Worm (Caenorhabditis elegans) whole organism, late embryonic: Measurements from ENCODE around the gene eelo-2.

Experiments
- C08G9.2 ChIP-seq: sonication (generic microtip); optimal IDR thresholded peaks from 2 replicates; lab custom pipeline; 2016; ENCODE audit warnings: mild to moderate bottlenecking, missing genetic modification characterization, moderate library complexity, missing compliant biosample characterization
- K02D7.2 ChIP-seq: sonication (generic microtip); optimal IDR thresholded peaks from 2 replicates; lab custom pipeline; 2017; ENCODE audit warnings: mild to moderate bottlenecking, missing genetic modification characterization, missing compliant biosample characterization
- K09A11.1 ChIP-seq: sonication (generic microtip); optimal IDR thresholded peaks from 2 replicates; lab custom pipeline; 2017; ENCODE audit warnings: antibody characterized with exemption, mild to moderate bottlenecking, missing genetic modification characterization, missing compliant biosample characterization; ENCODE audit not compliant: insufficient read depth
- T23F11.4 ChIP-seq: fragments of 200-800 bp; sonication (Bioruptor generic); optimal IDR thresholded peaks from 2 replicates; lab custom pipeline; 2018; ENCODE audit warnings: mild to moderate bottlenecking, missing genetic modification characterization, missing compliant biosample characterization
- ahr-1 ChIP-seq: sonication (generic microtip); optimal IDR thresholded peaks from 2 replicates; lab custom pipeline; 2016; ENCODE audit warnings: missing genetic modification characterization, missing compliant biosample characterization
- ama-1 ChIP-seq: fragments of 150-350 bp; optimal IDR thresholded peaks from 2 replicates; lab custom pipeline; 2014
- ceh-14 ChIP-seq: sonication (generic microtip); optimal IDR thresholded peaks from 2 replicates; lab custom pipeline; 2016; ENCODE audit warnings: missing genotype, missing genetic modification characterization, missing compliant biosample characterization
- ceh-2 ChIP-seq: sonication (generic microtip); optimal IDR thresholded peaks from 2 replicates; lab custom pipeline; 2016; ENCODE audit warnings: missing genotype, missing genetic modification characterization, missing compliant biosample characterization
- ceh-22 ChIP-seq: sonication (generic microtip); optimal IDR thresholded peaks from 2 replicates; lab custom pipeline; 2017; ENCODE audit warnings: missing biosample characterization, missing genetic modification characterization
- ceh-30 ChIP-seq: fragments of 150-350 bp; optimal IDR thresholded peaks from 2 replicates; lab custom pipeline; 2014; ENCODE audit warnings: missing biosample characterization, missing genetic modification characterization
- ceh-34 ChIP-seq: sonication (generic microtip); optimal IDR thresholded peaks from 2 replicates; lab custom pipeline; 2016; ENCODE audit warnings: mild to moderate bottlenecking, missing genetic modification characterization, missing compliant biosample characterization
- ceh-45 ChIP-seq: fragments of 200-800 bp; sonication (Bioruptor generic); IDR thresholded peaks from 2 replicates; pipeline ENCODE4 v1.3.6; 2022; ENCODE audit warnings: missing genetic modification reagents, missing genetic modification characterization, missing compliant biosample characterization
- ceh-6 ChIP-seq: fragments of 200-800 bp; sonication (Bioruptor generic); optimal IDR thresholded peaks from 2 replicates; lab custom pipeline; 2018; ENCODE audit warnings: mild to moderate bottlenecking, missing genetic modification characterization, missing compliant biosample characterization
- ceh-9 ChIP-seq: sonication (generic microtip); optimal IDR thresholded peaks from 2 replicates; lab custom pipeline; 2016; ENCODE audit warnings: mild to moderate bottlenecking, missing genetic modification characterization, inconsistent platforms, missing compliant biosample characterization
- dmd-4 ChIP-seq: sonication (generic microtip); optimal IDR thresholded peaks from 2 replicates; lab custom pipeline; 2016; ENCODE audit warnings: borderline replicate concordance, missing genetic modification characterization, missing compliant biosample characterization
- elt-4 ChIP-seq: sonication (generic microtip); optimal IDR thresholded peaks from 2 replicates; lab custom pipeline; 2016; ENCODE audit warnings: missing genetic modification characterization, missing compliant biosample characterization
- fkh-10 ChIP-seq: fragments of 150-350 bp; optimal IDR thresholded peaks from 2 replicates; lab custom pipeline; 2014; ENCODE audit warnings: missing biosample characterization, missing genetic modification reagents, missing genetic modification characterization
- hlh-13 ChIP-seq: fragments of 200-800 bp; sonication (Bioruptor generic); optimal IDR thresholded peaks from 2 replicates; lab custom pipeline; 2018; ENCODE audit warnings: mild to moderate bottlenecking, missing genetic modification characterization, missing compliant biosample characterization
- hlh-15 ChIP-seq: sonication (generic microtip); optimal IDR thresholded peaks from 2 replicates; lab custom pipeline; 2016; ENCODE audit warnings: missing genetic modification characterization, missing compliant biosample characterization
- hlh-30 ChIP-seq: sonication (generic microtip); optimal IDR thresholded peaks from 2 replicates; lab custom pipeline; 2017; ENCODE audit warnings: antibody characterized with exemption, missing genetic modification characterization, missing compliant biosample characterization; ENCODE audit not compliant: insufficient read depth
- hlh-6 ChIP-seq: sonication (generic microtip); optimal IDR thresholded peaks from 2 replicates; lab custom pipeline; 2016; ENCODE audit warnings: missing genotype, missing genetic modification characterization, missing compliant biosample characterization
- lin-11 ChIP-seq: fragments of 200-800 bp; sonication (Bioruptor generic); optimal IDR thresholded peaks from 2 replicates; lab custom pipeline; 2018; ENCODE audit warnings: mild to moderate bottlenecking, missing genetic modification characterization, missing compliant biosample characterization
- madf-2 ChIP-seq: sonication (generic microtip); optimal IDR thresholded peaks from 2 replicates; lab custom pipeline; 2017; ENCODE audit warnings: missing genetic modification characterization, missing compliant biosample characterization
- nfya-1 ChIP-seq: sonication (generic microtip); optimal IDR thresholded peaks from 2 replicates; lab custom pipeline; 2017; ENCODE audit warnings: missing genetic modification characterization, mild to moderate bottlenecking, missing compliant biosample characterization, antibody characterized with exemption, moderate library complexity
- nhr-11 ChIP-seq: fragments of 150-350 bp; optimal IDR thresholded peaks from 2 replicates; lab custom pipeline; 2014; ENCODE audit warnings: missing biosample characterization, missing genetic modification characterization
- nhr-232 ChIP-seq: sonication (generic microtip); optimal IDR thresholded peaks from 2 replicates; lab custom pipeline; 2016; ENCODE audit warnings: missing genetic modification characterization, missing compliant biosample characterization
- npax-4 ChIP-seq: sonication (generic microtip); optimal IDR thresholded peaks from 2 replicates; lab custom pipeline; 2016; ENCODE audit warnings: missing genetic modification characterization, missing compliant biosample characterization
- pha-2 ChIP-seq: sonication (generic microtip); optimal IDR thresholded peaks from 2 replicates; lab custom pipeline; 2017; ENCODE audit warnings: mild to moderate bottlenecking, missing genetic modification characterization, missing compliant biosample characterization
- pros-1 ChIP-seq: fragments of 150-350 bp; optimal IDR thresholded peaks from 2 replicates; lab custom pipeline; 2014; ENCODE audit warnings: missing biosample characterization, missing genetic modification reagents, missing genetic modification characterization
- ref-2 ChIP-seq: sonication (generic microtip); optimal IDR thresholded peaks from 2 replicates; lab custom pipeline; 2016; ENCODE audit warnings: missing genetic modification characterization, missing compliant biosample characterization
- rnt-1 ChIP-seq: sonication (generic microtip); optimal IDR thresholded peaks from 2 replicates; lab custom pipeline; 2016; ENCODE audit warnings: missing genetic modification characterization, missing compliant biosample characterization
- sdc-2 ChIP-seq: sonication (generic microtip); optimal IDR thresholded peaks from 2 replicates; lab custom pipeline; 2016; ENCODE audit warnings: missing genotype, missing genetic modification characterization, missing compliant biosample characterization
- sox-2 ChIP-seq: fragments of 200-800 bp; sonication (Bioruptor generic); IDR thresholded peaks from 2 replicates; pipeline ENCODE4 v1.3.6; 2022; ENCODE audit warnings: missing genetic modification reagents, missing genetic modification characterization, missing compliant biosample characterization
- sox-4 ChIP-seq: sonication (generic microtip); optimal IDR thresholded peaks from 2 replicates; lab custom pipeline; 2017; ENCODE audit warnings: mild to moderate bottlenecking, missing genetic modification characterization, inconsistent platforms, missing compliant biosample characterization
- syd-9 ChIP-seq: sonication (generic microtip); optimal IDR thresholded peaks from 2 replicates; lab custom pipeline; 2016; ENCODE audit warnings: mild to moderate bottlenecking, missing genetic modification characterization, moderate library complexity, missing compliant biosample characterization
- tbx-2 ChIP-seq: sonication (generic microtip); optimal IDR thresholded peaks from 2 replicates; lab custom pipeline; 2016; ENCODE audit warnings: missing genetic modification characterization, missing compliant biosample characterization
- unc-42 ChIP-seq: sonication (generic microtip); optimal IDR thresholded peaks from 2 replicates; lab custom pipeline; 2016; ENCODE audit warnings: missing genotype, missing genetic modification characterization, missing compliant biosample characterization
- unc-55 ChIP-seq: sonication (generic microtip); optimal IDR thresholded peaks from 2 replicates; lab custom pipeline; 2017; ENCODE audit warnings: missing biosample characterization, missing genetic modification reagents, missing genetic modification characterization

eelo-2 gene

ce11 chrIV:17249691-17250181 is at the start of gene eelo-2 (continued):
- TF ChIP-seq T23F11.4 (GFP tag; lab: Kevin White, UChicago) = no peak
- 0 out of 2 replicates have a peak, but pooled peaks have one; percentile 34 for TF ChIP-seq sox-2 (GFP tag; lab: Robert Waterston, UW)
- peak; percentile 68 for TF ChIP-seq rnt-1 (tag; lab: Kevin White, UChicago)
- no peak for TF ChIP-seq hlh-13 (GFP tag; lab: Kevin White, UChicago)
- TF ChIP-seq K09A11.1 (tag; lab: Kevin White, UChicago) = peak; percentile 40
- TF ChIP-seq ceh-6 = peak; percentile 53
- peak; percentile 2 for TF ChIP-seq ahr-1
- TF ChIP-seq tbx-2 = peak; percentile 87
- no peak for TF ChIP-seq pha-2 (tag; lab: Kevin White, UChicago)
- TF ChIP-seq nhr-232 (tag; lab: Kevin White, UChicago) = no peak
- peak; percentile 92 for TF ChIP-seq pros-1 (tag; lab: Kevin White, UChicago)
- TF ChIP-seq hlh-6 (tag; lab: Kevin White, UChicago) = no peak
- no peak for TF ChIP-seq npax-4 (tag; lab: Kevin White, UChicago)
- peak; percentile 82 for TF ChIP-seq ref-2 (tag; lab: Kevin White, UChicago)
- peak; percentile 60 for TF ChIP-seq hlh-30 (tag; lab: Kevin White, UChicago)
- TF ChIP-seq sdc-2 (tag; lab: Kevin White, UChicago) = peak; percentile 46

- TF ChIP-seq ama-1 (lab: Kevin White, UChicago) (no peak), sdc-2 (tag; lab: Kevin White, UChicago) (no peak), ceh-14 (tag; lab: Kevin White, UChicago) (no peak), madf-2 (tag; lab: Kevin White, UChicago) (no peak), ceh-9 (tag; lab: Kevin White, UChicago) (no peak), hlh-15 (tag; lab: Kevin White, UChicago) (no peak), nhr-232 (tag; lab: Kevin White, UChicago) (no peak)
Measured at ce11 chrIV:17206745-17207144, 43.2 kb upstream of the eelo-2 start, which contains the start of gene cnnm-1. Gene cnnm-1 (minus strand): TSS chrIV:17206845.

ce11 chrIV:17207864-17208263 is 42.1 kb upstream of the eelo-2 start:
- TF ChIP-seq fkh-10 (no peak), ceh-34 (tag; lab: Kevin White, UChicago) (no peak), unc-55 (GFP tag; lab: Kevin White, UChicago) (no peak)

ce11 chrIV:17209309-17209708 is 40.6 kb upstream of the eelo-2 start:
- TF ChIP-seq ceh-34 (tag; lab: Kevin White, UChicago) = peak; percentile 71
- no peak for TF ChIP-seq ceh-2 (tag; lab: Kevin White, UChicago)

- TF ChIP-seq ceh-45 (no peak), syd-9 (tag; lab: Kevin White, UChicago) (no peak), unc-42 (tag; lab: Kevin White, UChicago) (no peak), sox-4 (no peak), nhr-11 (tag; lab: Kevin White, UChicago) (no peak), nfya-1 (tag; lab: Kevin White, UChicago) (no peak), dmd-4 (tag; lab: Kevin White, UChicago) (no peak), elt-4 (tag; lab: Kevin White, UChicago) (no peak), ceh-14 (tag; lab: Kevin White, UChicago) (no peak), T23F11.4 (GFP tag; lab: Kevin White, UChicago) (no peak), lin-11 (tag; lab: Kevin White, UChicago) (no peak), ceh-30 (tag; lab: Kevin White, UChicago) (no peak), K02D7.2 (tag; lab: Kevin White, UChicago) (no peak), ama-1 (lab: Kevin White, UChicago) (no peak), C08G9.2 (tag; lab: Kevin White, UChicago) (no peak), ceh-22 (tag; lab: Kevin White, UChicago) (no peak)
- TF ChIP-seq, all 69 proteins: peak for 0
Measured at ce11 chrIV:17210754-17211153, 39.2 kb upstream of the eelo-2 start.
